Fruit fly (Drosophila melanogaster) whole organism, embryonic: ENCODE data around the gene CG6574.

Experiments
- CG10431 ChIP-seq: fragments of 200-800 bp; sonication (Bioruptor generic); optimal IDR thresholded peaks from 3 replicates; lab custom pipeline; 2018; ENCODE audit warnings: missing biosample characterization, mild to moderate bottlenecking, missing genetic modification characterization
- CG10979 ChIP-seq: fragments of 200-800 bp; sonication (Bioruptor generic); optimal IDR thresholded peaks from 2 replicates; lab custom pipeline; 2018; ENCODE audit warnings: missing biosample characterization, mild to moderate bottlenecking, missing genetic modification characterization, moderate library complexity
- CG12071 ChIP-seq: fragments of 200-800 bp; sonication (Bioruptor generic); optimal IDR thresholded peaks from 3 replicates; lab custom pipeline; 2018; ENCODE audit warnings: missing biosample characterization, mild to moderate bottlenecking, missing genetic modification characterization
- CG12299 ChIP-seq: fragments of 200-800 bp; sonication (Bioruptor generic); optimal IDR thresholded peaks from 2 replicates; lab custom pipeline; 2018; ENCODE audit warnings: missing biosample characterization, mild to moderate bottlenecking, missing genetic modification characterization
- CG1233 ChIP-seq: fragments of 200-800 bp; sonication (Bioruptor generic); optimal IDR thresholded peaks from 4 replicates; lab custom pipeline; 2018; ENCODE audit warnings: missing biosample characterization, mild to moderate bottlenecking, missing genetic modification characterization
- CG12769 ChIP-seq: fragments of 200-800 bp; sonication (Bioruptor generic); optimal IDR thresholded peaks from 2 replicates; lab custom pipeline; 2019; ENCODE audit warnings: missing biosample characterization, mild to moderate bottlenecking, missing genetic modification characterization, moderate library complexity
- CG14667 ChIP-seq: fragments of 200-800 bp; sonication (Bioruptor generic); IDR thresholded peaks from 2 replicates; pipeline ENCODE4 v1.3.6; 2022; ENCODE audit warnings: missing biosample characterization, missing genetic modification characterization
- CG15479 ChIP-seq: fragments of 200-800 bp; sonication (Bioruptor generic); optimal IDR thresholded peaks from 3 replicates; lab custom pipeline; 2019; ENCODE audit warnings: missing biosample characterization, mild to moderate bottlenecking, missing genetic modification characterization, moderate library complexity
- CG16779 ChIP-seq: fragments of 200-800 bp; sonication (Bioruptor generic); IDR thresholded peaks from 2 replicates; pipeline ENCODE4 v1.3.6; 2022; ENCODE audit warnings: missing biosample characterization, missing genetic modification characterization
- CG17361 ChIP-seq: fragments of 200-800 bp; sonication (Bioruptor generic); IDR thresholded peaks from 3 replicates; pipeline ENCODE4 v1.3.6; 2022; ENCODE audit warnings: missing biosample characterization, missing genetic modification characterization
- CG17912 ChIP-seq: fragments of 200-800 bp; sonication (Bioruptor generic); optimal IDR thresholded peaks from 2 replicates; lab custom pipeline; 2018; ENCODE audit warnings: missing biosample characterization, mild to moderate bottlenecking, missing genetic modification characterization
- CG2712 ChIP-seq: fragments of 200-800 bp; optimal IDR thresholded peaks from 3 replicates; lab custom pipeline; 2019; ENCODE audit warnings: missing biosample characterization, mild to moderate bottlenecking, missing genetic modification characterization, moderate library complexity
- CG32767 ChIP-seq: fragments of 200-800 bp; sonication (Bioruptor generic); IDR thresholded peaks from 2 replicates; pipeline ENCODE4 v1.3.6; 2022; ENCODE audit warnings: missing biosample characterization, missing genetic modification characterization
- CG42726 ChIP-seq: fragments of 200-800 bp; sonication (Bioruptor generic); IDR thresholded peaks from 2 replicates; pipeline ENCODE4 v1.3.6; 2022; ENCODE audit warnings: missing biosample characterization, missing genetic modification characterization; ENCODE audit not compliant: partially characterized antibody
- CG4404 ChIP-seq: fragments of 200-800 bp; sonication (Bioruptor generic); IDR thresholded peaks from 2 replicates; pipeline ENCODE4 v1.3.6; 2022; ENCODE audit warnings: missing biosample characterization, missing genetic modification characterization
- CG5180 ChIP-seq: fragments of 200-800 bp; sonication (Bioruptor generic); optimal IDR thresholded peaks from 3 replicates; lab custom pipeline; 2017; ENCODE audit warnings: missing biosample characterization, missing genetic modification characterization, mild to moderate bottlenecking, moderate library complexity, missing genetic modification reagents
- CG6854 ChIP-seq: fragments of 200-800 bp; sonication (Bioruptor generic); optimal IDR thresholded peaks from 3 replicates; lab custom pipeline; 2017; ENCODE audit warnings: missing biosample characterization, mild to moderate bottlenecking, missing genetic modification characterization
- CG7745 ChIP-seq: fragments of 200-800 bp; sonication (Bioruptor generic); optimal IDR thresholded peaks from 2 replicates; lab custom pipeline; 2018; ENCODE audit warnings: missing biosample characterization, mild to moderate bottlenecking, missing genetic modification characterization, moderate library complexity
- CG9797 ChIP-seq: fragments of 200-800 bp; sonication (Bioruptor generic); optimal IDR thresholded peaks from 3 replicates; lab custom pipeline; 2018; ENCODE audit warnings: missing biosample characterization, mild to moderate bottlenecking, missing genetic modification characterization
- CHES-1-like ChIP-seq: fragments of 200-800 bp; sonication (Bioruptor generic); optimal IDR thresholded peaks from 2 replicates; lab custom pipeline; 2016; ENCODE audit warnings: missing biosample characterization, missing genetic modification characterization
- CTCF ChIP-seq: fragments of 200-800 bp; sonication (Bioruptor generic); optimal IDR thresholded peaks from 2 replicates; lab custom pipeline; 2017; ENCODE audit warnings: missing biosample characterization, mild to moderate bottlenecking, missing genetic modification characterization, moderate library complexity
- D ChIP-seq, 2 experiments: fragments of 200-800 bp in 1 of 2; fragments of >200 bp in 1 of 2; sonication (Bioruptor generic) in 1 of 2; optimal IDR thresholded peaks; 2 replicates in 1 of 2; 3 replicates in 1 of 2; lab custom pipeline; 2017; ENCODE audit warnings: mild to moderate bottlenecking in 1 of 2, missing biosample characterization in 1 of 2, missing genetic modification characterization in 1 of 2, missing genetic modification reagents in 1 of 2
- Deaf1 ChIP-seq: fragments of 200-800 bp; optimal IDR thresholded peaks from 3 replicates; lab custom pipeline; 2019; ENCODE audit warnings: missing biosample characterization, mild to moderate bottlenecking, missing genetic modification characterization, moderate library complexity
- ERR ChIP-seq: fragments of 200-800 bp; sonication (Bioruptor generic); optimal IDR thresholded peaks from 2 replicates; lab custom pipeline; 2016; ENCODE audit warnings: missing biosample characterization, missing genetic modification characterization
- Fer3 ChIP-seq: fragments of 200-800 bp; sonication (Bioruptor generic); optimal IDR thresholded peaks from 2 replicates; lab custom pipeline; 2018; ENCODE audit warnings: missing biosample characterization, mild to moderate bottlenecking, missing genetic modification characterization, moderate library complexity
- Max ChIP-seq: fragments of 200-800 bp; sonication (Bioruptor generic); optimal IDR thresholded peaks from 2 replicates; lab custom pipeline; 2016; ENCODE audit warnings: missing biosample characterization, mild to moderate bottlenecking, missing genetic modification characterization
- Meics ChIP-seq: fragments of 200-800 bp; sonication (Bioruptor generic); optimal IDR thresholded peaks from 2 replicates; lab custom pipeline; 2017; ENCODE audit warnings: missing biosample characterization, mild to moderate bottlenecking, missing genetic modification characterization
- Oaz ChIP-seq: fragments of 200-800 bp; sonication (Bioruptor generic); IDR thresholded peaks from 2 replicates; pipeline ENCODE4 v1.3.6; 2022; ENCODE audit warnings: missing biosample characterization, missing genetic modification characterization
- Rx ChIP-seq: fragments of 200-800 bp; sonication (Bioruptor generic); IDR thresholded peaks from 2 replicates; pipeline ENCODE4 v1.3.6; 2022; ENCODE audit warnings: missing biosample characterization, missing genetic modification characterization
- Sox100B ChIP-seq: fragments of 200-800 bp; sonication (Bioruptor generic); optimal IDR thresholded peaks from 3 replicates; lab custom pipeline; 2018; ENCODE audit warnings: missing biosample characterization, mild to moderate bottlenecking, missing genetic modification characterization
- aop ChIP-seq: fragments of 200-800 bp; sonication (Bioruptor generic); IDR thresholded peaks from 2 replicates; pipeline ENCODE4 v1.3.6; 2022; ENCODE audit warnings: missing biosample characterization, missing genetic modification characterization
- ato ChIP-seq: fragments of 200-800 bp; sonication (Bioruptor generic); IDR thresholded peaks from 2 replicates; pipeline ENCODE4 v1.3.6; 2022; ENCODE audit warnings: missing biosample characterization, missing genetic modification characterization; ENCODE audit not compliant: partially characterized antibody
- crc ChIP-seq: fragments of 200-800 bp; sonication (Bioruptor generic); optimal IDR thresholded peaks from 2 replicates; lab custom pipeline; 2016; ENCODE audit warnings: missing biosample characterization, missing genetic modification characterization
- croc ChIP-seq: fragments of 200-800 bp; sonication (Bioruptor generic); conservative IDR thresholded peaks from 3 replicates; pipeline ENCODE4 v1.3.6; 2022; ENCODE audit warnings: missing biosample characterization, missing genetic modification characterization
- disco-r ChIP-seq: fragments of 200-800 bp; sonication (Bioruptor generic); optimal IDR thresholded peaks from 2 replicates; lab custom pipeline; 2016; ENCODE audit warnings: missing biosample characterization, missing genetic modification characterization
- gem ChIP-seq: fragments of 200-800 bp; sonication (Bioruptor generic); optimal IDR thresholded peaks from 2 replicates; lab custom pipeline; 2019; ENCODE audit warnings: missing biosample characterization, mild to moderate bottlenecking, missing genetic modification characterization, moderate library complexity
- grn ChIP-seq: fragments of 200-800 bp; sonication (Bioruptor generic); optimal IDR thresholded peaks from 3 replicates; lab custom pipeline; 2017; ENCODE audit warnings: missing biosample characterization, missing genetic modification characterization
- hbn ChIP-seq: fragments of 200-800 bp; sonication (Bioruptor generic); IDR thresholded peaks from 2 replicates; pipeline ENCODE4 v1.3.6; 2022; ENCODE audit warnings: missing biosample characterization, missing genetic modification characterization; ENCODE audit not compliant: partially characterized antibody
- klu ChIP-seq: fragments of 200-800 bp; sonication (Bioruptor generic); IDR thresholded peaks from 2 replicates; pipeline ENCODE4 v1.3.6; 2022; ENCODE audit warnings: missing biosample characterization, missing genetic modification characterization
- lmd ChIP-seq: fragments of 200-800 bp; sonication (Bioruptor generic); IDR thresholded peaks from 2 replicates; pipeline ENCODE4 v1.3.6; 2022; ENCODE audit warnings: missing biosample characterization, missing genetic modification characterization
- mam ChIP-seq: fragments of 200-800 bp; sonication (Bioruptor generic); optimal IDR thresholded peaks from 3 replicates; lab custom pipeline; 2016; ENCODE audit warnings: missing biosample characterization, missing genetic modification characterization
- pfk ChIP-seq: fragments of 200-800 bp; sonication (Bioruptor generic); optimal IDR thresholded peaks from 2 replicates; lab custom pipeline; 2018; ENCODE audit warnings: missing biosample characterization, mild to moderate bottlenecking, missing genetic modification characterization, moderate library complexity
- phol ChIP-seq: fragments of 200-800 bp; sonication (Bioruptor generic); optimal IDR thresholded peaks from 3 replicates; lab custom pipeline; 2018; ENCODE audit warnings: missing biosample characterization, mild to moderate bottlenecking, missing genetic modification characterization, moderate library complexity
- sob ChIP-seq: fragments of 200-800 bp; sonication (Bioruptor generic); IDR thresholded peaks from 2 replicates; pipeline ENCODE4 v1.3.6; 2022; ENCODE audit warnings: missing biosample characterization, missing genetic modification characterization
- sqz ChIP-seq: fragments of 200-800 bp; sonication (Bioruptor generic); optimal IDR thresholded peaks from 3 replicates; lab custom pipeline; 2018; ENCODE audit warnings: missing biosample characterization, mild to moderate bottlenecking, missing genetic modification characterization
- sr ChIP-seq: fragments of 200-800 bp; sonication (Bioruptor generic); IDR thresholded peaks from 3 replicates; pipeline ENCODE4 v1.3.6; 2022; ENCODE audit warnings: missing biosample characterization, missing genetic modification characterization
- sug ChIP-seq: fragments of 200-800 bp; optimal IDR thresholded peaks from 2 replicates; lab custom pipeline; 2019; ENCODE audit warnings: missing biosample characterization, mild to moderate bottlenecking, missing genetic modification characterization, moderate library complexity
- tna ChIP-seq: fragments of 200-800 bp; sonication (Bioruptor generic); IDR thresholded peaks from 2 replicates; pipeline ENCODE4 v1.3.6; 2022; ENCODE audit warnings: missing biosample characterization, missing genetic modification characterization; ENCODE audit not compliant: partially characterized antibody
- trem ChIP-seq: fragments of 200-800 bp; optimal IDR thresholded peaks from 3 replicates; lab custom pipeline; 2019; ENCODE audit warnings: missing biosample characterization, mild to moderate bottlenecking, missing genetic modification characterization, moderate library complexity
- vnd ChIP-seq: fragments of 200-800 bp; sonication (Bioruptor generic); IDR thresholded peaks from 3 replicates; pipeline ENCODE4 v1.3.6; 2022; ENCODE audit warnings: missing biosample characterization, missing genetic modification characterization; ENCODE audit not compliant: partially characterized antibody

The CG6574 gene

dm6 chr3R:10872148-10872783, 9.5 kb upstream of the CG6574 start, which contains the start of gene Fdh (continued):
- TF ChIP-seq CG5180 (GFP tag; lab: Kevin White, UChicago) (peak; percentile 4), sob (peak; percentile 50), phol (tag; lab: Kevin White, UChicago) (peak; percentile 78), CG17912 (GFP tag; lab: Kevin White, UChicago) (no peak), aop (GFP tag; lab: Robert Waterston, UW) (no peak), tna (GFP tag; lab: Robert Waterston, UW) (no peak), vnd (GFP tag; lab: Robert Waterston, UW) (no peak), D (optimal IDR thresholded peaks at IDR 0.05; lab: Kevin White, UChicago) (peak; percentile 3), D (GFP tag; optimal IDR thresholded peaks at IDR 0.05; lab: Kevin White, UChicago) (no peak), Deaf1 (tag; lab: Kevin White, UChicago) (no peak), ERR (GFP tag; lab: Kevin White, UChicago) (no peak), grn (GFP tag; lab: Kevin White, UChicago) (no peak), CG2712 (peak; percentile 80), CG9797 (GFP tag; lab: Kevin White, UChicago) (peak; percentile 75), CG6854 (GFP tag; lab: Kevin White, UChicago) (no peak), CHES-1-like (GFP tag; lab: Kevin White, UChicago) (no peak), Max (GFP tag; lab: Kevin White, UChicago) (peak; percentile 45), sug (peak; percentile 26), CTCF (GFP tag; lab: Kevin White, UChicago) (no peak), croc (GFP tag; lab: Robert Waterston, UW) (no peak; the same call in 2 of the 3 replicates), disco-r (GFP tag; lab: Kevin White, UChicago) (peak; percentile 2), CG14667 (no peak), CG16779 (GFP tag; lab: Robert Waterston, UW) (no peak), lmd (GFP tag; lab: Robert Waterston, UW) (peak; percentile 32; the same call in 1 of the 2 replicates), CG1233 (peak; percentile 66), hbn (GFP tag; lab: Robert Waterston, UW) (no peak), pfk (GFP tag; lab: Kevin White, UChicago) (no peak), trem (tag; lab: Kevin White, UChicago) (peak; percentile 76), CG32767 (0 out of 2 replicates have a peak, but pooled peaks have one; percentile 14), CG10431 (GFP tag; lab: Kevin White, UChicago) (peak; percentile 45), sr (GFP tag; lab: Robert Waterston, UW) (no peak), Sox100B (GFP tag; lab: Kevin White, UChicago) (peak; percentile 75), CG17361 (GFP tag; lab: Robert Waterston, UW) (peak; percentile 81), klu (GFP tag; lab: Robert Waterston, UW) (no peak), Meics (GFP tag; lab: Kevin White, UChicago) (peak; percentile 62), Oaz (GFP tag; lab: Robert Waterston, UW) (no peak), sqz (GFP tag; lab: Kevin White, UChicago) (peak; percentile 60), ato (GFP tag; lab: Robert Waterston, UW) (no peak), gem (peak; percentile 78), CG12071 (peak; percentile 7), CG10979 (peak; percentile 75), CG42726 (GFP tag; lab: Robert Waterston, UW) (no peak), CG7745 (tag; lab: Kevin White, UChicago) (no peak), Rx (GFP tag; lab: Robert Waterston, UW) (no peak), crc (GFP tag; lab: Kevin White, UChicago) (peak; percentile 27), Fer3 (tag; lab: Kevin White, UChicago) (peak; percentile 69), mam (GFP tag; lab: Kevin White, UChicago) (peak; percentile 2), CG15479 (GFP tag; lab: Kevin White, UChicago) (no peak), CG4404 (GFP tag; lab: Robert Waterston, UW) (no peak), CG12299 (peak; percentile 31), CG12769 (peak; percentile 37)
